Fruit fly (Drosophila melanogaster) whole organism, embryonic: ENCODE results near the gene CG10638.

ENCODE experiments used
- Atf-2 ChIP-seq: fragments of 200-800 bp; sonication (Bioruptor generic); optimal IDR thresholded peaks from 2 replicates; lab custom pipeline; 2016; ENCODE audit warnings: missing biosample characterization, missing genetic modification characterization
- Awh ChIP-seq: fragments of 200-800 bp; sonication (Bioruptor generic); IDR thresholded peaks from 2 replicates; pipeline ENCODE4, ENCODE4 v1.3.6; 2022; ENCODE audit warnings: missing biosample characterization, missing genetic modification characterization
- Bdp1 ChIP-seq: fragments of 200-800 bp; sonication (Bioruptor generic); optimal IDR thresholded peaks from 3 replicates; lab custom pipeline; 2016; ENCODE audit warnings: missing biosample characterization, missing genetic modification characterization
- CG1024 ChIP-seq: fragments of 200-800 bp; sonication (Bioruptor generic); IDR thresholded peaks from 2 replicates; pipeline ENCODE4 v1.3.6; 2022; ENCODE audit warnings: missing biosample characterization, missing genetic modification characterization
- CG10321 ChIP-seq: fragments of 200-800 bp; sonication (Bioruptor generic); IDR thresholded peaks from 2 replicates; pipeline ENCODE4 v1.3.6; 2022; ENCODE audit warnings: missing biosample characterization, missing genetic modification characterization
- CG10543 ChIP-seq: fragments of 200-800 bp; sonication (Bioruptor generic); optimal IDR thresholded peaks from 3 replicates; lab custom pipeline; 2017; ENCODE audit warnings: missing biosample characterization, mild to moderate bottlenecking, missing genetic modification characterization, moderate library complexity
- CG11560 ChIP-seq: fragments of 200-800 bp; sonication (Bioruptor generic); IDR thresholded peaks from 3 replicates; pipeline ENCODE4 v1.3.6; 2022; ENCODE audit warnings: missing biosample characterization, missing genetic modification characterization
- CG11695 ChIP-seq: fragments of 200-800 bp; sonication (Bioruptor generic); IDR thresholded peaks from 3 replicates; pipeline ENCODE4 v1.3.6; 2022; ENCODE audit warnings: missing biosample characterization, missing genetic modification characterization
- CG12071 ChIP-seq: fragments of 200-800 bp; sonication (Bioruptor generic); optimal IDR thresholded peaks from 3 replicates; lab custom pipeline; 2018; ENCODE audit warnings: missing biosample characterization, mild to moderate bottlenecking, missing genetic modification characterization
- CG12155 ChIP-seq: fragments of 200-800 bp; sonication (Bioruptor generic); optimal IDR thresholded peaks from 3 replicates; lab custom pipeline; 2016; ENCODE audit warnings: missing biosample characterization, missing genetic modification characterization
- CG12391 ChIP-seq: fragments of 200-800 bp; sonication (Bioruptor generic); optimal IDR thresholded peaks from 3 replicates; lab custom pipeline; 2018; ENCODE audit warnings: missing biosample characterization, mild to moderate bottlenecking, missing genetic modification characterization, moderate library complexity
- CG13123 ChIP-seq: fragments of 200-800 bp; sonication (Bioruptor generic); optimal IDR thresholded peaks from 2 replicates; lab custom pipeline; 2016; ENCODE audit warnings: missing biosample characterization, missing genetic modification characterization
- CG1603 ChIP-seq: fragments of 200-800 bp; sonication (Bioruptor generic); optimal IDR thresholded peaks from 2 replicates; lab custom pipeline; 2019; ENCODE audit warnings: missing biosample characterization, mild to moderate bottlenecking, missing genetic modification characterization, moderate library complexity
- CG16779 ChIP-seq: fragments of 200-800 bp; sonication (Bioruptor generic); IDR thresholded peaks from 2 replicates; pipeline ENCODE4 v1.3.6; 2022; ENCODE audit warnings: missing biosample characterization, missing genetic modification characterization
- CG17359 ChIP-seq: fragments of 200-800 bp; sonication (Bioruptor generic); optimal IDR thresholded peaks from 3 replicates; lab custom pipeline; 2018; ENCODE audit warnings: missing biosample characterization, mild to moderate bottlenecking, missing genetic modification characterization, moderate library complexity
- CG17361 ChIP-seq: fragments of 200-800 bp; sonication (Bioruptor generic); IDR thresholded peaks from 3 replicates; pipeline ENCODE4 v1.3.6; 2022; ENCODE audit warnings: missing biosample characterization, missing genetic modification characterization
- CG18476 ChIP-seq: fragments of 200-800 bp; sonication (Bioruptor generic); optimal IDR thresholded peaks from 2 replicates; lab custom pipeline; 2016; ENCODE audit warnings: missing biosample characterization, mild to moderate bottlenecking, missing genetic modification characterization
- CG34224 ChIP-seq: fragments of 200-800 bp; sonication (Bioruptor generic); IDR thresholded peaks from 3 replicates; pipeline ENCODE4 v1.3.6; 2022; ENCODE audit warnings: missing biosample characterization, missing genetic modification characterization; ENCODE audit not compliant: partially characterized antibody
- CG4820 ChIP-seq: fragments of 200-800 bp; sonication (Bioruptor generic); optimal IDR thresholded peaks from 3 replicates; lab custom pipeline; 2016; ENCODE audit warnings: missing biosample characterization, missing genetic modification characterization
- CG6272 ChIP-seq: fragments of 200-800 bp; sonication (Bioruptor generic); IDR thresholded peaks from 2 replicates; pipeline ENCODE4 v1.3.6; 2022; ENCODE audit warnings: missing biosample characterization, missing genetic modification characterization
- CG7963 ChIP-seq: fragments of 200-800 bp; sonication (Bioruptor generic); IDR thresholded peaks from 3 replicates; pipeline ENCODE4 v1.3.6; 2022; ENCODE audit warnings: missing biosample characterization, missing genetic modification characterization; ENCODE audit not compliant: partially characterized antibody
- CG8765 ChIP-seq: fragments of 200-800 bp; sonication (Bioruptor generic); IDR thresholded peaks from 2 replicates; pipeline ENCODE4 v1.3.6; 2022; ENCODE audit warnings: missing biosample characterization, missing genetic modification characterization
- CG9609 ChIP-seq: fragments of 200-800 bp; sonication (Bioruptor generic); optimal IDR thresholded peaks from 3 replicates; lab custom pipeline; 2016; ENCODE audit warnings: missing biosample characterization, missing genetic modification characterization
- CG9797 ChIP-seq: fragments of 200-800 bp; sonication (Bioruptor generic); optimal IDR thresholded peaks from 3 replicates; lab custom pipeline; 2018; ENCODE audit warnings: missing biosample characterization, mild to moderate bottlenecking, missing genetic modification characterization
- D19A ChIP-seq: fragments of 200-800 bp; optimal IDR thresholded peaks from 3 replicates; lab custom pipeline; 2019; ENCODE audit warnings: missing biosample characterization, mild to moderate bottlenecking, missing genetic modification characterization, moderate library complexity
- Drgx ChIP-seq: fragments of 200-800 bp; sonication (Bioruptor generic); IDR thresholded peaks from 2 replicates; pipeline ENCODE4 v1.3.6; 2022; ENCODE audit warnings: missing biosample characterization, missing genetic modification characterization
- ERR ChIP-seq: fragments of 200-800 bp; sonication (Bioruptor generic); optimal IDR thresholded peaks from 2 replicates; lab custom pipeline; 2016; ENCODE audit warnings: missing biosample characterization, missing genetic modification characterization
- Hand ChIP-seq: fragments of 200-800 bp; sonication (Bioruptor generic); optimal IDR thresholded peaks from 2 replicates; lab custom pipeline; 2017; ENCODE audit warnings: mild to moderate bottlenecking, missing biosample characterization, missing genetic modification reagents, missing genetic modification characterization
- HmgD ChIP-seq: fragments of 200-800 bp; sonication (Bioruptor generic); optimal IDR thresholded peaks from 3 replicates; lab custom pipeline; 2016; ENCODE audit warnings: missing biosample characterization, missing genetic modification characterization
- Hr3 ChIP-seq: fragments of 200-800 bp; sonication (Bioruptor generic); optimal IDR thresholded peaks from 3 replicates; lab custom pipeline; 2016; ENCODE audit warnings: missing biosample characterization, missing genetic modification characterization
- Hsf ChIP-seq: fragments of 200-800 bp; sonication (Bioruptor generic); optimal IDR thresholded peaks from 3 replicates; lab custom pipeline; 2016; ENCODE audit warnings: missing biosample characterization, missing genetic modification characterization
- Lim3 ChIP-seq: fragments of 200-800 bp; sonication (Bioruptor generic); IDR thresholded peaks from 2 replicates; pipeline ENCODE4 v1.3.6; 2022; ENCODE audit warnings: missing biosample characterization, missing genetic modification characterization
- Pdp1 ChIP-seq, 2 experiments: fragments of 200-800 bp; sonication (Bioruptor generic); optimal IDR thresholded peaks; 3 replicates each; lab custom pipeline; 2016; ENCODE audit warnings: missing biosample characterization in 2 of 2, missing genetic modification characterization in 2 of 2, mild to moderate bottlenecking in 1 of 2, moderate library complexity in 1 of 2
- Taf1 ChIP-seq: fragments of 200-800 bp; sonication (Bioruptor generic); IDR thresholded peaks from 2 replicates; pipeline ENCODE4 v1.3.6; 2022; ENCODE audit warnings: missing biosample characterization, missing genetic modification characterization
- YL-1 ChIP-seq: fragments of 200-800 bp; sonication (Bioruptor generic); optimal IDR thresholded peaks from 3 replicates; lab custom pipeline; 2017; ENCODE audit warnings: missing biosample characterization, mild to moderate bottlenecking, missing genetic modification characterization
- crp ChIP-seq, 2 experiments: fragments of 200-800 bp; sonication (Bioruptor generic); optimal IDR thresholded peaks; 2 replicates in 1 of 2; 3 replicates in 1 of 2; lab custom pipeline; 2017; ENCODE audit warnings: missing biosample characterization in 2 of 2, missing genetic modification characterization in 2 of 2, mild to moderate bottlenecking in 1 of 2, moderate library complexity in 1 of 2
- cwo ChIP-seq: fragments of 200-800 bp; sonication (Bioruptor generic); optimal IDR thresholded peaks from 3 replicates; lab custom pipeline; 2017; ENCODE audit warnings: missing biosample characterization, missing genetic modification characterization, mild to moderate bottlenecking, moderate library complexity, missing genetic modification reagents
- danr ChIP-seq: fragments of 200-800 bp; sonication (Bioruptor generic); IDR thresholded peaks from 2 replicates; pipeline ENCODE4 v1.3.6; 2022; ENCODE audit warnings: missing biosample characterization, missing genetic modification characterization
- dysf ChIP-seq: fragments of 200-800 bp; sonication (Bioruptor generic); IDR thresholded peaks from 3 replicates; pipeline ENCODE4 v1.3.6; 2022; ENCODE audit warnings: missing biosample characterization, missing genetic modification characterization
- gcm2 ChIP-seq: fragments of 200-800 bp; sonication (Bioruptor generic); optimal IDR thresholded peaks from 2 replicates; lab custom pipeline; 2016; ENCODE audit warnings: missing biosample characterization, missing genetic modification characterization
- hbn ChIP-seq: fragments of 200-800 bp; sonication (Bioruptor generic); IDR thresholded peaks from 2 replicates; pipeline ENCODE4 v1.3.6; 2022; ENCODE audit warnings: missing biosample characterization, missing genetic modification characterization; ENCODE audit not compliant: partially characterized antibody
- klu ChIP-seq: fragments of 200-800 bp; sonication (Bioruptor generic); IDR thresholded peaks from 2 replicates; pipeline ENCODE4 v1.3.6; 2022; ENCODE audit warnings: missing biosample characterization, missing genetic modification characterization
- mld ChIP-seq: fragments of 200-800 bp; sonication (Bioruptor generic); IDR thresholded peaks from 3 replicates; pipeline ENCODE4 v1.3.6; 2022; ENCODE audit warnings: missing biosample characterization, missing genetic modification characterization; ENCODE audit not compliant: partially characterized antibody
- pzg ChIP-seq: fragments of 200-800 bp; sonication (Bioruptor generic); optimal IDR thresholded peaks from 3 replicates; lab custom pipeline; 2018; ENCODE audit warnings: missing biosample characterization, mild to moderate bottlenecking, missing genetic modification characterization, moderate library complexity
- repo ChIP-seq: fragments of 200-800 bp; sonication (Bioruptor generic); optimal IDR thresholded peaks from 2 replicates; lab custom pipeline; 2016; ENCODE audit warnings: missing biosample characterization, missing genetic modification characterization
- rib ChIP-seq: fragments of 200-800 bp; sonication (Bioruptor generic); IDR thresholded peaks from 2 replicates; pipeline ENCODE4 v1.3.6; 2022; ENCODE audit warnings: missing biosample characterization, missing genetic modification characterization
- sim ChIP-seq: fragments of 200-800 bp; sonication (Bioruptor generic); IDR thresholded peaks from 2 replicates; pipeline ENCODE4 v1.3.6; 2022; ENCODE audit warnings: missing biosample characterization, missing genetic modification characterization
- slou ChIP-seq: fragments of 200-800 bp; sonication (Bioruptor generic); optimal IDR thresholded peaks from 3 replicates; lab custom pipeline; 2016; ENCODE audit warnings: missing biosample characterization, missing genetic modification characterization
- tin ChIP-seq: fragments of 200-800 bp; sonication (Bioruptor generic); optimal IDR thresholded peaks from 3 replicates; lab custom pipeline; 2016; ENCODE audit warnings: missing biosample characterization, missing genetic modification characterization
- twi ChIP-seq: fragments of 200-800 bp; optimal IDR thresholded peaks from 2 replicates; lab custom pipeline; 2019; ENCODE audit warnings: missing biosample characterization, mild to moderate bottlenecking, missing genetic modification characterization, moderate library complexity
- wek ChIP-seq: fragments of 200-800 bp; sonication (Bioruptor generic); optimal IDR thresholded peaks from 3 replicates; lab custom pipeline; 2018; ENCODE audit warnings: missing biosample characterization, mild to moderate bottlenecking, missing genetic modification characterization, moderate library complexity
- zf30C ChIP-seq: fragments of 200-800 bp; sonication (Bioruptor generic); optimal IDR thresholded peaks from 3 replicates; lab custom pipeline; 2018; ENCODE audit warnings: missing biosample characterization, mild to moderate bottlenecking, missing genetic modification characterization

Gene CG10638

dm6 chr3L:12501249-12501648 is at the start of gene CG10638, which contains the start of gene CG10681:
TSS of gene CG10638 (minus strand) at chr3L:12501311.
TSS of gene CG10681 (plus strand) at chr3L:12501513.
- no peak for TF ChIP-seq CG10321 (GFP tag; lab: Robert Waterston, UW)
- no peak for TF ChIP-seq CG13123 (GFP tag; lab: Kevin White, UChicago)
- TF ChIP-seq CG10543 (GFP tag; lab: Kevin White, UChicago) = peak; percentile 9
- peak; percentile 81 for TF ChIP-seq YL-1 (GFP tag; lab: Kevin White, UChicago)
- TF ChIP-seq CG12391 (tag; lab: Kevin White, UChicago) = peak; percentile 79
- peak; percentile 22 to 51 for TF ChIP-seq Pdp1 (GFP tag; optimal IDR thresholded peaks at IDR 0.05; lab: Kevin White, UChicago)
- no peak for TF ChIP-seq CG7963 (GFP tag; lab: Robert Waterston, UW)
- TF ChIP-seq rib (GFP tag; lab: Robert Waterston, UW) = no peak
- TF ChIP-seq Hr3 (GFP tag; lab: Kevin White, UChicago) = peak; percentile 22
- no peak for TF ChIP-seq mld (GFP tag; lab: Robert Waterston, UW)
- TF ChIP-seq CG6272 (GFP tag; lab: Robert Waterston, UW) = no peak
- TF ChIP-seq CG11560 = no peak
- no peak for TF ChIP-seq ERR
- no peak for TF ChIP-seq CG16779 (GFP tag; lab: Robert Waterston, UW)
- no peak for TF ChIP-seq twi
- TF ChIP-seq crp (GFP tag; optimal IDR thresholded peaks at IDR 0.05; lab: Kevin White, UChicago) = peak; percentile 67 to 91
- peak; percentile 46 for TF ChIP-seq Hsf
- TF ChIP-seq CG17361 (GFP tag; lab: Robert Waterston, UW) = 0 out of 3 replicates have a peak, but pooled peaks have one; percentile 43
- TF ChIP-seq Atf-2 = no peak
- no peak for TF ChIP-seq CG8765
- TF ChIP-seq slou (GFP tag; lab: Kevin White, UChicago) = no peak
- TF ChIP-seq Awh (GFP tag; lab: Robert Waterston, UW) = no peak
- TF ChIP-seq CG12071 = no peak
- no peak for TF ChIP-seq repo
- peak; percentile 34 for TF ChIP-seq CG4820 (GFP tag; lab: Kevin White, UChicago)
- peak; percentile 73 for TF ChIP-seq CG9797 (GFP tag; lab: Kevin White, UChicago)
- TF ChIP-seq gcm2 (GFP tag; lab: Kevin White, UChicago) = no peak
- TF ChIP-seq D19A (tag; lab: Kevin White, UChicago) = peak; percentile 34
- no peak for TF ChIP-seq Taf1 (GFP tag; lab: Robert Waterston, UW)
- peak; percentile 70 for TF ChIP-seq CG12155 (GFP tag; lab: Kevin White, UChicago)
- TF ChIP-seq tin (GFP tag; lab: Kevin White, UChicago) = peak; percentile 43
- TF ChIP-seq Drgx (GFP tag; lab: Robert Waterston, UW) = no peak
- TF ChIP-seq danr (GFP tag; lab: Robert Waterston, UW) = no peak
- TF ChIP-seq CG1024 (GFP tag; lab: Robert Waterston, UW) = no peak
- no peak for TF ChIP-seq Hand (GFP tag; lab: Kevin White, UChicago)
- no peak for TF ChIP-seq klu
- TF ChIP-seq Lim3 (GFP tag; lab: Robert Waterston, UW) = no peak
- TF ChIP-seq zf30C = no peak
- TF ChIP-seq CG34224 (GFP tag; lab: Robert Waterston, UW) = no peak
- TF ChIP-seq sim (GFP tag; lab: Robert Waterston, UW) = no peak
- no peak; the same call in 2 of the 3 replicates for TF ChIP-seq CG11695 (GFP tag; lab: Robert Waterston, UW)
- no peak for TF ChIP-seq hbn (GFP tag; lab: Robert Waterston, UW)
- TF ChIP-seq CG9609 = no peak
- TF ChIP-seq Bdp1 (GFP tag; lab: Kevin White, UChicago) = no peak
- TF ChIP-seq wek = no peak
- no peak for TF ChIP-seq HmgD (GFP tag; lab: Kevin White, UChicago)
- TF ChIP-seq CG18476 = peak; percentile 53
- no peak for TF ChIP-seq dysf (GFP tag; lab: Robert Waterston, UW)
- TF ChIP-seq pzg (GFP tag; lab: Kevin White, UChicago) = peak; percentile 60
- no peak for TF ChIP-seq cwo (GFP tag; lab: Kevin White, UChicago)
- TF ChIP-seq CG17359 (tag; lab: Kevin White, UChicago) = peak; percentile 43
- TF ChIP-seq CG1603 (tag; lab: Kevin White, UChicago) = peak; percentile 43
